Worm (Caenorhabditis elegans) whole organism, late embryonic: ENCODE measurements around the gene Y75B7AR.1.

Source experiments
- C38D4.7 ChIP-seq: fragments of 200-800 bp; sonication (Bioruptor generic); optimal IDR thresholded peaks from 2 replicates; lab custom pipeline; 2018; ENCODE audit warnings: mild to moderate bottlenecking, missing genetic modification characterization, moderate library complexity, missing compliant biosample characterization
- K02D7.2 ChIP-seq: sonication (generic microtip); optimal IDR thresholded peaks from 2 replicates; lab custom pipeline; 2017; ENCODE audit warnings: mild to moderate bottlenecking, missing genetic modification characterization, missing compliant biosample characterization
- K09A11.1 ChIP-seq: sonication (generic microtip); optimal IDR thresholded peaks from 2 replicates; lab custom pipeline; 2017; ENCODE audit warnings: antibody characterized with exemption, mild to moderate bottlenecking, missing genetic modification characterization, missing compliant biosample characterization; ENCODE audit not compliant: insufficient read depth
- ahr-1 ChIP-seq: sonication (generic microtip); optimal IDR thresholded peaks from 2 replicates; lab custom pipeline; 2016; ENCODE audit warnings: missing genetic modification characterization, missing compliant biosample characterization
- ceh-14 ChIP-seq: sonication (generic microtip); optimal IDR thresholded peaks from 2 replicates; lab custom pipeline; 2016; ENCODE audit warnings: missing genotype, missing genetic modification characterization, missing compliant biosample characterization
- ceh-2 ChIP-seq: sonication (generic microtip); optimal IDR thresholded peaks from 2 replicates; lab custom pipeline; 2016; ENCODE audit warnings: missing genotype, missing genetic modification characterization, missing compliant biosample characterization
- ceh-22 ChIP-seq: sonication (generic microtip); optimal IDR thresholded peaks from 2 replicates; lab custom pipeline; 2017; ENCODE audit warnings: missing biosample characterization, missing genetic modification characterization
- ceh-30 ChIP-seq: fragments of 150-350 bp; optimal IDR thresholded peaks from 2 replicates; lab custom pipeline; 2014; ENCODE audit warnings: missing biosample characterization, missing genetic modification characterization
- ceh-31 ChIP-seq: sonication (generic microtip); optimal IDR thresholded peaks from 2 replicates; lab custom pipeline; 2016; ENCODE audit warnings: missing genetic modification characterization, missing compliant biosample characterization
- che-1 ChIP-seq: sonication (generic microtip); optimal IDR thresholded peaks from 2 replicates; lab custom pipeline; 2016; ENCODE audit warnings: mild to moderate bottlenecking, missing genetic modification characterization, missing compliant biosample characterization
- dve-1 ChIP-seq: sonication (generic microtip); optimal IDR thresholded peaks from 2 replicates; lab custom pipeline; 2017; ENCODE audit warnings: antibody characterized with exemption, mild to moderate bottlenecking, missing genetic modification characterization, missing compliant biosample characterization
- elt-2 ChIP-seq: sonication (generic microtip); optimal IDR thresholded peaks from 2 replicates; lab custom pipeline; 2016; ENCODE audit warnings: missing genetic modification reagents, missing genetic modification characterization, missing compliant biosample characterization
- elt-4 ChIP-seq: sonication (generic microtip); optimal IDR thresholded peaks from 2 replicates; lab custom pipeline; 2016; ENCODE audit warnings: missing genetic modification characterization, missing compliant biosample characterization
- ets-4 ChIP-seq: sonication (generic microtip); optimal IDR thresholded peaks from 2 replicates; lab custom pipeline; 2016; ENCODE audit warnings: missing genetic modification characterization, missing compliant biosample characterization
- eyg-1 ChIP-seq: sonication (generic microtip); optimal IDR thresholded peaks from 2 replicates; lab custom pipeline; 2016; ENCODE audit warnings: missing genotype, missing genetic modification characterization, missing compliant biosample characterization
- fkh-10 ChIP-seq: fragments of 150-350 bp; optimal IDR thresholded peaks from 2 replicates; lab custom pipeline; 2014; ENCODE audit warnings: missing biosample characterization, missing genetic modification reagents, missing genetic modification characterization
- gmeb-2 ChIP-seq: sonication (generic microtip); optimal IDR thresholded peaks from 2 replicates; lab custom pipeline; 2016; ENCODE audit warnings: missing genetic modification characterization, inconsistent platforms, missing compliant biosample characterization
- hlh-13 ChIP-seq: fragments of 200-800 bp; sonication (Bioruptor generic); optimal IDR thresholded peaks from 2 replicates; lab custom pipeline; 2018; ENCODE audit warnings: mild to moderate bottlenecking, missing genetic modification characterization, missing compliant biosample characterization
- hlh-30 ChIP-seq: sonication (generic microtip); optimal IDR thresholded peaks from 2 replicates; lab custom pipeline; 2017; ENCODE audit warnings: antibody characterized with exemption, missing genetic modification characterization, missing compliant biosample characterization; ENCODE audit not compliant: insufficient read depth
- hlh-6 ChIP-seq: sonication (generic microtip); optimal IDR thresholded peaks from 2 replicates; lab custom pipeline; 2016; ENCODE audit warnings: missing genotype, missing genetic modification characterization, missing compliant biosample characterization
- lim-6 ChIP-seq: sonication (generic microtip); optimal IDR thresholded peaks from 2 replicates; lab custom pipeline; 2016; ENCODE audit warnings: missing genetic modification characterization, missing compliant biosample characterization
- madf-2 ChIP-seq: sonication (generic microtip); optimal IDR thresholded peaks from 2 replicates; lab custom pipeline; 2017; ENCODE audit warnings: missing genetic modification characterization, missing compliant biosample characterization
- nfya-1 ChIP-seq: sonication (generic microtip); optimal IDR thresholded peaks from 2 replicates; lab custom pipeline; 2017; ENCODE audit warnings: missing genetic modification characterization, mild to moderate bottlenecking, missing compliant biosample characterization, antibody characterized with exemption, moderate library complexity
- nhr-11 ChIP-seq: fragments of 150-350 bp; optimal IDR thresholded peaks from 2 replicates; lab custom pipeline; 2014; ENCODE audit warnings: missing biosample characterization, missing genetic modification characterization
- npax-4 ChIP-seq: sonication (generic microtip); optimal IDR thresholded peaks from 2 replicates; lab custom pipeline; 2016; ENCODE audit warnings: missing genetic modification characterization, missing compliant biosample characterization
- odd-2 ChIP-seq: sonication (generic microtip); optimal IDR thresholded peaks from 2 replicates; lab custom pipeline; 2017; ENCODE audit warnings: antibody characterized with exemption, mild to moderate bottlenecking, missing genetic modification characterization, missing compliant biosample characterization
- pax-1 ChIP-seq: fragments of 150-350 bp; optimal IDR thresholded peaks from 2 replicates; lab custom pipeline; 2014; ENCODE audit warnings: missing biosample characterization, missing genetic modification characterization
- pha-4 ChIP-seq: fragments of 150-350 bp; optimal IDR thresholded peaks from 2 replicates; lab custom pipeline; 2018; ENCODE audit warnings: missing biosample characterization, missing genetic modification reagents, missing genetic modification characterization
- pros-1 ChIP-seq: fragments of 150-350 bp; optimal IDR thresholded peaks from 2 replicates; lab custom pipeline; 2014; ENCODE audit warnings: missing biosample characterization, missing genetic modification reagents, missing genetic modification characterization
- ref-2 ChIP-seq: sonication (generic microtip); optimal IDR thresholded peaks from 2 replicates; lab custom pipeline; 2016; ENCODE audit warnings: missing genetic modification characterization, missing compliant biosample characterization
- rnt-1 ChIP-seq: sonication (generic microtip); optimal IDR thresholded peaks from 2 replicates; lab custom pipeline; 2016; ENCODE audit warnings: missing genetic modification characterization, missing compliant biosample characterization
- sdc-2 ChIP-seq: sonication (generic microtip); optimal IDR thresholded peaks from 2 replicates; lab custom pipeline; 2016; ENCODE audit warnings: missing genotype, missing genetic modification characterization, missing compliant biosample characterization
- sox-2 ChIP-seq: fragments of 200-800 bp; sonication (Bioruptor generic); IDR thresholded peaks from 2 replicates; pipeline ENCODE4 v1.3.6; 2022; ENCODE audit warnings: missing genetic modification reagents, missing genetic modification characterization, missing compliant biosample characterization
- tbx-7 ChIP-seq: sonication (generic microtip); optimal IDR thresholded peaks from 2 replicates; lab custom pipeline; 2016; ENCODE audit warnings: missing genotype, missing genetic modification characterization, missing compliant biosample characterization
- ttx-3 ChIP-seq: sonication (generic microtip); optimal IDR thresholded peaks from 2 replicates; lab custom pipeline; 2016; ENCODE audit warnings: missing genetic modification reagents, missing genetic modification characterization, missing compliant biosample characterization
- unc-42 ChIP-seq: sonication (generic microtip); optimal IDR thresholded peaks from 2 replicates; lab custom pipeline; 2016; ENCODE audit warnings: missing genotype, missing genetic modification characterization, missing compliant biosample characterization
- unc-55 ChIP-seq: sonication (generic microtip); optimal IDR thresholded peaks from 2 replicates; lab custom pipeline; 2017; ENCODE audit warnings: missing biosample characterization, missing genetic modification reagents, missing genetic modification characterization
- zip-5 ChIP-seq: sonication (generic microtip); optimal IDR thresholded peaks from 2 replicates; lab custom pipeline; 2016; ENCODE audit warnings: missing genetic modification characterization, missing compliant biosample characterization
- ztf-16 ChIP-seq: sonication (generic microtip); optimal IDR thresholded peaks from 2 replicates; lab custom pipeline; 2017; ENCODE audit warnings: missing genetic modification characterization, missing compliant biosample characterization

The Y75B7AR.1 gene

ce11 chrV:1390415-1390814 lies 2.4 kb downstream of the Y75B7AR.1 start:
- no peak for TF ChIP-seq ttx-3
- no peak for TF ChIP-seq madf-2 (tag; lab: Kevin White, UChicago)
- no peak for TF ChIP-seq pax-1 (tag; lab: Kevin White, UChicago)
- TF ChIP-seq ets-4 (tag; lab: Kevin White, UChicago), result no peak
- TF ChIP-seq K02D7.2 (tag; lab: Kevin White, UChicago), result no peak
- TF ChIP-seq lim-6, result no peak
- no peak for TF ChIP-seq tbx-7 (tag; lab: Kevin White, UChicago)
- TF ChIP-seq eyg-1 (tag; lab: Kevin White, UChicago), result no peak
- no peak for TF ChIP-seq ahr-1
- TF ChIP-seq pros-1 (tag; lab: Kevin White, UChicago), result no peak
- no peak for TF ChIP-seq K09A11.1
- TF ChIP-seq sdc-2 (tag; lab: Kevin White, UChicago), result no peak
- no peak for TF ChIP-seq rnt-1 (tag; lab: Kevin White, UChicago)
- TF ChIP-seq zip-5 (tag; lab: Kevin White, UChicago), result no peak
- no peak for TF ChIP-seq hlh-6 (tag; lab: Kevin White, UChicago)
- no peak for TF ChIP-seq ceh-30
- TF ChIP-seq, all 69 proteins: peak for 0

- TF ChIP-seq zip-5 (tag; lab: Kevin White, UChicago) (no peak), ceh-14 (tag; lab: Kevin White, UChicago) (no peak), hlh-6 (tag; lab: Kevin White, UChicago) (no peak), C38D4.7 (no peak), odd-2 (tag; lab: Kevin White, UChicago) (no peak), dve-1 (tag; lab: Kevin White, UChicago) (no peak), ztf-16 (no peak), unc-42 (tag; lab: Kevin White, UChicago) (no peak), ahr-1 (no peak), pha-4 (tag; lab: Kevin White, UChicago) (no peak), ceh-2 (tag; lab: Kevin White, UChicago) (no peak), nfya-1 (no peak), elt-4 (no peak), ceh-22 (no peak), gmeb-2 (tag; lab: Kevin White, UChicago) (no peak), ref-2 (tag; lab: Kevin White, UChicago) (no peak)
These were observed 3.0 kb downstream of the Y75B7AR.1 start for ce11 chrV:1389838-1390237.

- no peak for TF ChIP-seq che-1 (tag; lab: Kevin White, UChicago)
- TF ChIP-seq elt-2, result peak; percentile 33
- TF ChIP-seq, all 69 proteins: peak for 1
These were observed 4.6 kb downstream of the Y75B7AR.1 start for ce11 chrV:1388247-1388646.

- TF ChIP-seq sox-2 (GFP tag; lab: Robert Waterston, UW) (no peak), ref-2 (tag; lab: Kevin White, UChicago) (no peak), hlh-30 (tag; lab: Kevin White, UChicago) (no peak), odd-2 (tag; lab: Kevin White, UChicago) (no peak), hlh-13 (GFP tag; lab: Kevin White, UChicago) (no peak), ceh-31 (no peak), nhr-11 (no peak), ttx-3 (peak; percentile 44), ceh-14 (tag; lab: Kevin White, UChicago) (peak; percentile 72), npax-4 (no peak), ceh-22 (no peak), fkh-10 (GFP tag; lab: Kevin White, UChicago) (no peak), ceh-30 (no peak), unc-42 (tag; lab: Kevin White, UChicago) (peak; percentile 76), nfya-1 (peak; percentile 22), zip-5 (tag; lab: Kevin White, UChicago) (no peak), unc-55 (GFP tag; lab: Kevin White, UChicago) (no peak), pros-1 (tag; lab: Kevin White, UChicago) (no peak)
These were observed 9.4 kb downstream of the Y75B7AR.1 start, which contains the start of gene rga-4 for ce11 chrV:1383206-1383908. Gene rga-4, minus strand, starts transcription at chrV:1383256.
